Fruit fly (Drosophila melanogaster): ENCODE data around the gene Smyd5.

Gene Smyd5

DNA sequence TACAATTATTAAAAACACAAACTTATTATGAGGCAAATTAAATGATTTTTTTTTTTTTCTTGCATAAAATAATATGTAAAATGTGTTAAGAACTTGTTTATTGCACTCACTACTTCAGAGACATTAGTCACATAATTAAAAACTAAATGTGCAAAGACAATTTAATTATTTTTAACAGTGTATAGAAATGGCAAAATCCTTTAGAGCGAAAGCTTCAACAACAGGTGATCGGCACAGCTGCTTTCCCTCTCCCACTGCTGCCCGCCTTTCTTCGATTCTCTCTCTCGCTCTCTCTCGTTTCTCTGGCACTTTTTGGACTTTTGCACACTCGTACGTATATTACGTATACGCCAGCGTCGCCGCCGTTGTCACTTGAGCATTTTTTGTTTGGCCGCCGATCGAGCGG lies 38.2 kb downstream of the Smyd5 start (continued):
- TF ChIP-seq CG42726 (GFP tag; IDR thresholded peaks at IDR 0.05; ENCODE audit: partially characterized antibody) (no peak), CG15073 (GFP tag; optimal IDR thresholded peaks at IDR 0.05) (no peak), zfh2 (GFP tag; optimal IDR thresholded peaks at IDR 0.05) (no peak), CG31224 (GFP tag; IDR thresholded peaks at IDR 0.05) (no peak), CG15011 (GFP tag; optimal IDR thresholded peaks at IDR 0.05) (no peak), CG10959 (GFP tag; IDR thresholded peaks at IDR 0.05) (no peak), slbo (GFP tag; IDR thresholded peaks at IDR 0.05) (0 out of 2 replicates have a peak, but pooled peaks have one; percentile 10), slou (GFP tag; optimal IDR thresholded peaks at IDR 0.05) (no peak), CG10321 (GFP tag; IDR thresholded peaks at IDR 0.05) (no peak), inv (GFP tag; IDR thresholded peaks at IDR 0.05; ENCODE audit: partially characterized antibody) (no peak), CG9215 (GFP tag; IDR thresholded peaks at IDR 0.05) (no peak), CG9797 (GFP tag; optimal IDR thresholded peaks at IDR 0.05) (no peak), dan (GFP tag; IDR thresholded peaks at IDR 0.05) (no peak), Ptx1 (GFP tag; IDR thresholded peaks at IDR 0.05) (no peak), eyg (GFP tag; optimal IDR thresholded peaks at IDR 0.05) (no peak), CG6254 (GFP tag; optimal IDR thresholded peaks at IDR 0.05) (no peak), Awh (GFP tag; IDR thresholded peaks at IDR 0.05) (no peak), CG4282 (GFP tag; optimal IDR thresholded peaks at IDR 0.05) (no peak), CG7556 (GFP tag; optimal IDR thresholded peaks at IDR 0.05) (peak; percentile 4), Dip3 (GFP tag; optimal IDR thresholded peaks at IDR 0.05) (no peak), Doc3 (GFP tag; IDR thresholded peaks at IDR 0.05; ENCODE audit: partially characterized antibody) (no peak), unpg (GFP tag; optimal IDR thresholded peaks at IDR 0.05) (no peak), CG16863 (GFP tag; optimal IDR thresholded peaks at IDR 0.05) (no peak), sens-2 (GFP tag; IDR thresholded peaks at IDR 0.05) (no peak), trh (GFP tag; optimal IDR thresholded peaks at IDR 0.05) (no peak), Oli (tag; optimal IDR thresholded peaks at IDR 0.05) (no peak), CG32532 (GFP tag; IDR thresholded peaks at IDR 0.05) (peak; percentile 47; the same call in 1 of the 2 replicates), sima (GFP tag; optimal IDR thresholded peaks at IDR 0.05) (no peak), Dfd (GFP tag; optimal IDR thresholded peaks at IDR 0.05) (no peak), Dbx (GFP tag; IDR thresholded peaks at IDR 0.05) (no peak), Poxn (GFP tag; IDR thresholded peaks at IDR 0.05) (no peak), NK7.1 (GFP tag; optimal IDR thresholded peaks at IDR 0.05) (no peak), CG2199 (GFP tag; IDR thresholded peaks at IDR 0.05) (no peak), Atf6 (GFP tag; IDR thresholded peaks at IDR 0.05) (0 out of 2 replicates have a peak, but pooled peaks have one; percentile 37), odd (GFP tag; optimal IDR thresholded peaks at IDR 0.05) (no peak), Side (GFP tag; optimal IDR thresholded peaks at IDR 0.05) (no peak), Hr3 (GFP tag; optimal IDR thresholded peaks at IDR 0.05) (no peak), CG5245 (GFP tag; optimal IDR thresholded peaks at IDR 0.05) (no peak), oc (tag; optimal IDR thresholded peaks at IDR 0.05) (no peak), CG6765 (GFP tag; optimal IDR thresholded peaks at IDR 0.05) (peak; percentile 8), Xrp1 (GFP tag; IDR thresholded peaks at IDR 0.05) (peak; percentile 26; the same call in 1 of the 2 replicates), CG4328 (GFP tag; optimal IDR thresholded peaks at IDR 0.05) (no peak), CG6813 (GFP tag; optimal IDR thresholded peaks at IDR 0.05) (no peak), ftz-f1 (GFP tag; optimal IDR thresholded peaks at IDR 0.05) (no peak), Hey (tag; optimal IDR thresholded peaks at IDR 0.05) (no peak), CG3407 (GFP tag; optimal IDR thresholded peaks at IDR 0.05) (no peak), CG7839 (tag; optimal IDR thresholded peaks at IDR 0.05) (peak; percentile 16), gfzf (GFP tag; optimal IDR thresholded peaks at IDR 0.05) (no peak), dimm (GFP tag; IDR thresholded peaks at IDR 0.05) (no peak), CG17829 (tag; optimal IDR thresholded peaks at IDR 0.05) (no peak), CG18619 (GFP tag; optimal IDR thresholded peaks at IDR 0.05) (no peak), zfh1 (GFP tag; IDR thresholded peaks at IDR 0.05) (no peak), CG10431 (GFP tag; optimal IDR thresholded peaks at IDR 0.05) (no peak)
